Fruit fly (Drosophila melanogaster) whole organism, embryonic: ENCODE data around the gene sosie.
A peak's percentile ranks its signal among the peaks of the same experiment; 100 is the strongest.

Experiments used
- Atf6 ChIP-seq: fragments of 200-800 bp; sonication (Bioruptor generic); IDR thresholded peaks from 2 replicates; pipeline ENCODE4 v1.3.6; 2022; ENCODE audit warnings: missing biosample characterization, missing genetic modification characterization
- CG10147 ChIP-seq: fragments of 200-800 bp; sonication (Bioruptor generic); optimal IDR thresholded peaks from 2 replicates; lab custom pipeline; 2019; ENCODE audit warnings: missing biosample characterization, mild to moderate bottlenecking, missing genetic modification characterization, moderate library complexity
- CG10209 ChIP-seq: fragments of 200-800 bp; sonication (Bioruptor generic); optimal IDR thresholded peaks from 3 replicates; lab custom pipeline; 2017; ENCODE audit warnings: missing biosample characterization, mild to moderate bottlenecking, missing genetic modification characterization, missing genetic modification reagents
- CG10979 ChIP-seq: fragments of 200-800 bp; sonication (Bioruptor generic); optimal IDR thresholded peaks from 2 replicates; lab custom pipeline; 2018; ENCODE audit warnings: missing biosample characterization, mild to moderate bottlenecking, missing genetic modification characterization, moderate library complexity
- CG11560 ChIP-seq: fragments of 200-800 bp; sonication (Bioruptor generic); IDR thresholded peaks from 3 replicates; pipeline ENCODE4 v1.3.6; 2022; ENCODE audit warnings: missing biosample characterization, missing genetic modification characterization
- CG11695 ChIP-seq: fragments of 200-800 bp; sonication (Bioruptor generic); IDR thresholded peaks from 3 replicates; pipeline ENCODE4 v1.3.6; 2022; ENCODE audit warnings: missing biosample characterization, missing genetic modification characterization
- CG12659 ChIP-seq: fragments of 200-800 bp; sonication (Bioruptor generic); optimal IDR thresholded peaks from 3 replicates; lab custom pipeline; 2017; ENCODE audit warnings: mild to moderate bottlenecking, missing biosample characterization, missing genetic modification reagents, missing genetic modification characterization
- CG14667 ChIP-seq: fragments of 200-800 bp; sonication (Bioruptor generic); IDR thresholded peaks from 2 replicates; pipeline ENCODE4 v1.3.6; 2022; ENCODE audit warnings: missing biosample characterization, missing genetic modification characterization
- CG15479 ChIP-seq: fragments of 200-800 bp; sonication (Bioruptor generic); optimal IDR thresholded peaks from 3 replicates; lab custom pipeline; 2019; ENCODE audit warnings: missing biosample characterization, mild to moderate bottlenecking, missing genetic modification characterization, moderate library complexity
- CG1602 ChIP-seq: fragments of 200-800 bp; sonication (Bioruptor generic); optimal IDR thresholded peaks from 3 replicates; lab custom pipeline; 2016; ENCODE audit warnings: missing biosample characterization, missing genetic modification characterization
- CG17328 ChIP-seq: fragments of 200-800 bp; sonication (Bioruptor generic); IDR thresholded peaks from 2 replicates; pipeline ENCODE4 v1.3.6; 2022; ENCODE audit warnings: missing biosample characterization, missing genetic modification characterization
- CG17359 ChIP-seq: fragments of 200-800 bp; sonication (Bioruptor generic); optimal IDR thresholded peaks from 3 replicates; lab custom pipeline; 2018; ENCODE audit warnings: missing biosample characterization, mild to moderate bottlenecking, missing genetic modification characterization, moderate library complexity
- CG2712 ChIP-seq: fragments of 200-800 bp; optimal IDR thresholded peaks from 3 replicates; lab custom pipeline; 2019; ENCODE audit warnings: missing biosample characterization, mild to moderate bottlenecking, missing genetic modification characterization, moderate library complexity
- CG34376 ChIP-seq: fragments of 200-800 bp; sonication (Bioruptor generic); optimal IDR thresholded peaks from 2 replicates; lab custom pipeline; 2018; ENCODE audit warnings: missing biosample characterization, mild to moderate bottlenecking, missing genetic modification characterization
- CG3995 ChIP-seq: fragments of 200-800 bp; sonication (Bioruptor generic); optimal IDR thresholded peaks from 3 replicates; lab custom pipeline; 2016; ENCODE audit warnings: missing biosample characterization, missing genetic modification characterization
- CG7839 ChIP-seq: fragments of 200-800 bp; sonication (Bioruptor generic); optimal IDR thresholded peaks from 3 replicates; lab custom pipeline; 2018; ENCODE audit warnings: missing biosample characterization, mild to moderate bottlenecking, missing genetic modification characterization, moderate library complexity
- CG7987 ChIP-seq: fragments of 200-800 bp; sonication (Bioruptor generic); optimal IDR thresholded peaks from 2 replicates; lab custom pipeline; 2018; ENCODE audit warnings: missing biosample characterization, mild to moderate bottlenecking, missing genetic modification characterization, moderate library complexity
- CG8388 ChIP-seq: fragments of 200-800 bp; sonication (Bioruptor generic); optimal IDR thresholded peaks from 2 replicates; lab custom pipeline; 2019; ENCODE audit warnings: missing biosample characterization, mild to moderate bottlenecking, missing genetic modification characterization, moderate library complexity
- CG9215 ChIP-seq: fragments of 200-800 bp; sonication (Bioruptor generic); IDR thresholded peaks from 2 replicates; pipeline ENCODE4 v1.3.6; 2022; ENCODE audit warnings: missing biosample characterization, missing genetic modification characterization
- D ChIP-seq, 2 experiments: fragments of 200-800 bp in 1 of 2; fragments of >200 bp in 1 of 2; sonication (Bioruptor generic) in 1 of 2; optimal IDR thresholded peaks; 2 replicates in 1 of 2; 3 replicates in 1 of 2; lab custom pipeline; 2017; ENCODE audit warnings: mild to moderate bottlenecking in 1 of 2, missing biosample characterization in 1 of 2, missing genetic modification characterization in 1 of 2, missing genetic modification reagents in 1 of 2
- Deaf1 ChIP-seq: fragments of 200-800 bp; optimal IDR thresholded peaks from 3 replicates; lab custom pipeline; 2019; ENCODE audit warnings: missing biosample characterization, mild to moderate bottlenecking, missing genetic modification characterization, moderate library complexity
- Dek ChIP-seq: fragments of 200-800 bp; sonication (Bioruptor generic); optimal IDR thresholded peaks from 3 replicates; lab custom pipeline; 2019; ENCODE audit warnings: missing biosample characterization, mild to moderate bottlenecking, missing genetic modification characterization, moderate library complexity
- Dip2 ChIP-seq: fragments of 200-800 bp; sonication (Bioruptor generic); IDR thresholded peaks from 2 replicates; pipeline ENCODE4 v1.3.6; 2022; ENCODE audit warnings: missing biosample characterization, missing genetic modification characterization
- E2f2 ChIP-seq: fragments of 200-800 bp; sonication (Bioruptor generic); IDR thresholded peaks from 2 replicates; pipeline ENCODE4 v1.3.6; 2022; ENCODE audit warnings: missing biosample characterization, missing genetic modification characterization
- HLH4C ChIP-seq: fragments of 200-800 bp; sonication (Bioruptor generic); IDR thresholded peaks from 3 replicates; pipeline ENCODE4 v1.3.6; 2022; ENCODE audit warnings: missing biosample characterization, missing genetic modification characterization; ENCODE audit not compliant: partially characterized antibody
- Meics ChIP-seq: fragments of 200-800 bp; sonication (Bioruptor generic); optimal IDR thresholded peaks from 2 replicates; lab custom pipeline; 2017; ENCODE audit warnings: missing biosample characterization, mild to moderate bottlenecking, missing genetic modification characterization
- Mrtf ChIP-seq: fragments of 200-800 bp; sonication (Bioruptor generic); IDR thresholded peaks from 3 replicates; pipeline ENCODE4 v1.3.6; 2022; ENCODE audit warnings: missing biosample characterization, missing genetic modification characterization
- Stat92E ChIP-seq, 3 experiments: fragments of >200 bp in 2 of 3; fragments of 200-800 bp in 1 of 3; sonication (Bioruptor generic) in 1 of 3; optimal IDR thresholded peaks; 2 replicates each; lab custom pipeline; 2017 to 2019; ENCODE audit warnings: missing biosample characterization in 3 of 3, missing genetic modification characterization in 3 of 3, mild to moderate bottlenecking in 1 of 3, moderate library complexity in 1 of 3
- cas ChIP-seq: fragments of 200-800 bp; sonication (Bioruptor generic); IDR thresholded peaks from 2 replicates; pipeline ENCODE4 v1.3.6; 2022; ENCODE audit warnings: missing biosample characterization, missing genetic modification characterization
- dmrt11E ChIP-seq: fragments of 200-800 bp; sonication (Bioruptor generic); optimal IDR thresholded peaks from 3 replicates; lab custom pipeline; 2018; ENCODE audit warnings: missing biosample characterization, mild to moderate bottlenecking, missing genetic modification characterization, moderate library complexity
- dpn ChIP-seq, 2 experiments: fragments of 200-800 bp; sonication (Bioruptor generic); optimal IDR thresholded peaks; 3 replicates each; lab custom pipeline; 2016; ENCODE audit warnings: missing biosample characterization in 2 of 2, missing genetic modification characterization in 2 of 2
- esg ChIP-seq: fragments of 200-800 bp; sonication (Bioruptor generic); conservative IDR thresholded peaks from 2 replicates; pipeline ENCODE4 v1.3.6; 2022; ENCODE audit warnings: missing biosample characterization, missing genetic modification characterization
- eyg ChIP-seq: fragments of 200-800 bp; sonication (Bioruptor generic); optimal IDR thresholded peaks from 3 replicates; lab custom pipeline; 2016; ENCODE audit warnings: missing biosample characterization, missing genetic modification characterization
- gem ChIP-seq: fragments of 200-800 bp; sonication (Bioruptor generic); optimal IDR thresholded peaks from 2 replicates; lab custom pipeline; 2019; ENCODE audit warnings: missing biosample characterization, mild to moderate bottlenecking, missing genetic modification characterization, moderate library complexity
- gsb-n ChIP-seq: fragments of 200-800 bp; sonication (Bioruptor generic); optimal IDR thresholded peaks from 3 replicates; lab custom pipeline; 2018; ENCODE audit warnings: missing biosample characterization, mild to moderate bottlenecking, missing genetic modification characterization
- nerfin-1 ChIP-seq: fragments of 200-800 bp; sonication (Bioruptor generic); optimal IDR thresholded peaks from 3 replicates; lab custom pipeline; 2019; ENCODE audit warnings: missing biosample characterization, mild to moderate bottlenecking, missing genetic modification characterization, moderate library complexity
- nom ChIP-seq: fragments of 200-800 bp; sonication (Bioruptor generic); optimal IDR thresholded peaks from 2 replicates; lab custom pipeline; 2017; ENCODE audit warnings: missing biosample characterization, missing genetic modification characterization, mild to moderate bottlenecking, moderate library complexity, missing genetic modification reagents
- pan ChIP-seq, 4 experiments: fragments of >200 bp in 3 of 4; fragments of 200-800 bp in 1 of 4; sonication (Bioruptor generic) in 1 of 4; optimal IDR thresholded peaks in 3 of 4; IDR thresholded peaks in 1 of 4; 2 replicates each; pipeline versions ENCODE4 v1.3.6 to Lab custom; 2017 to 2022; ENCODE audit warnings: missing biosample characterization in 2 of 4, missing genetic modification characterization in 2 of 4, mixed read lengths in 1 of 4
- pum ChIP-seq: fragments of 200-800 bp; sonication (Bioruptor generic); optimal IDR thresholded peaks from 2 replicates; lab custom pipeline; 2016; ENCODE audit warnings: missing biosample characterization, missing genetic modification characterization
- ranshi ChIP-seq: fragments of 200-800 bp; sonication (Bioruptor generic); IDR thresholded peaks from 2 replicates; pipeline ENCODE4 v1.3.6; 2022; ENCODE audit warnings: missing biosample characterization, missing genetic modification characterization
- sc ChIP-seq, 3 experiments: fragments of >200 bp in 2 of 3; fragments of 200-800 bp in 1 of 3; sonication (Bioruptor generic) in 1 of 3; optimal IDR thresholded peaks; 2 replicates in 2 of 3; 3 replicates in 1 of 3; lab custom pipeline; 2017; ENCODE audit warnings: mild to moderate bottlenecking in 1 of 3, missing biosample characterization in 1 of 3, missing genetic modification characterization in 1 of 3, missing genetic modification reagents in 1 of 3
- sna ChIP-seq: fragments of 200-800 bp; sonication (Bioruptor generic); IDR thresholded peaks from 2 replicates; pipeline ENCODE4 v1.3.6; 2022; ENCODE audit warnings: missing biosample characterization, missing genetic modification characterization; ENCODE audit not compliant: partially characterized antibody
- unc-4 ChIP-seq: fragments of 200-800 bp; sonication (Bioruptor generic); IDR thresholded peaks from 2 replicates; pipeline ENCODE4 v1.3.6; 2022; ENCODE audit warnings: missing biosample characterization, missing genetic modification characterization; ENCODE audit not compliant: partially characterized antibody
- unpg ChIP-seq: fragments of 200-800 bp; sonication (Bioruptor generic); optimal IDR thresholded peaks from 3 replicates; lab custom pipeline; 2018; ENCODE audit warnings: missing biosample characterization, mild to moderate bottlenecking, missing genetic modification characterization, moderate library complexity
- usp ChIP-seq: fragments of >200 bp; optimal IDR thresholded peaks from 2 replicates; lab custom pipeline; 2017; ENCODE audit warnings: missing biosample characterization, missing genetic modification characterization
- zen2 ChIP-seq: fragments of 200-800 bp; sonication (Bioruptor generic); IDR thresholded peaks from 3 replicates; pipeline ENCODE4 v1.3.6; 2022; ENCODE audit warnings: missing biosample characterization, missing genetic modification characterization; ENCODE audit not compliant: partially characterized antibody

sosie gene

DNA sequence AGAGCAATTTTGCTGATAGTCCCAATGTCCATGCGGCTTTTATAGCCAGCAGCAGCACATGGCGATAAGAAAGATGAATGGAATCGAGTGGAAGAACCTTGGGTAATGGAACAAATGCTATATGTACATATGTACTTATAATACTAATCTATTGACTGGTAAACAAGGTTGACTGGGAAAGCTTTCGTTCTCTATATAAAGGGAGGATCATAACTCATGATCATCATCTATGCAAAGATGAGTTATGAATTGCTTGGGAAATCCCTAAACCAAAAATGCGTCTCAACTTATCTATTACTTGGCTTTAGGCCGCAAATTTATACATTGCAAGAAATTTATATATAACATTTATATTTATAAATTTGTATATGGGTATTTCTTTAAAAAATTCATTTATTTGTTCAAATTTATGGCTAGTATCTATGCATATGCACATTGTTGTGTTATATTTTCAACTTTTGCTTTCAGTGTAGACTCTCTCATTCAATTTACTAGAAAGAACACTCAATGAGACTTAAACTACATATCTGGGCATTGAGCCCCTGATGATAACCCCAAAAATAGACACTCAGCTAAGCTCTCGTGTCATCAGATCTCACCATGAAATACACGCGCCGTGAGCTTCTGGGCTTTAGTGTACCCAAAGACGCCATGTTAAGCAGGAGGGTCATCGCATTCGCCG is 31.1 kb downstream of the sosie start, which contains the start of the genes Srg1 and Elal (continued):
- no peak for TF ChIP-seq pan (optimal IDR thresholded peaks at IDR 0.05; lab: Kevin White, UChicago)
- TF ChIP-seq pan (GFP tag; optimal IDR thresholded peaks at IDR 0.05 in 1 of 2, IDR thresholded peaks at IDR 0.05 in 1 of 2) = no peak
- no peak for TF ChIP-seq CG10147 (GFP tag; lab: Kevin White, UChicago)
- peak; percentile 6 for TF ChIP-seq CG10209 (GFP tag; lab: Kevin White, UChicago)
- no peak for TF ChIP-seq CG17359 (tag; lab: Kevin White, UChicago)
- no peak for TF ChIP-seq CG7987
- no peak for TF ChIP-seq gem (tag; lab: Kevin White, UChicago)
- peak; percentile 11; the same call in 1 of the 2 replicates for TF ChIP-seq Atf6 (GFP tag; lab: Robert Waterston, UW)
- TF ChIP-seq usp (GFP tag; lab: Kevin White, UChicago) = no peak
- TF ChIP-seq unpg (GFP tag; lab: Kevin White, UChicago) = peak; percentile 40
- TF ChIP-seq CG14667 (GFP tag; lab: Robert Waterston, UW) = no peak
- TF ChIP-seq Dek (tag; lab: Kevin White, UChicago) = peak; percentile 39
- no peak for TF ChIP-seq Stat92E (GFP tag; optimal IDR thresholded peaks at IDR 0.05; lab: Kevin White, UChicago)
- TF ChIP-seq Deaf1 (tag; lab: Kevin White, UChicago) = no peak
- no peak for TF ChIP-seq CG3995 (GFP tag; lab: Kevin White, UChicago)
- TF ChIP-seq Meics (GFP tag; lab: Kevin White, UChicago) = peak; percentile 46
- TF ChIP-seq Mrtf (GFP tag; lab: Robert Waterston, UW) = no peak
- peak; percentile 5 for TF ChIP-seq gsb-n
- peak; percentile 40 for TF ChIP-seq CG2712
- no peak for TF ChIP-seq HLH4C (GFP tag; lab: Robert Waterston, UW)
- peak; percentile 28; the same call in 1 of the 2 replicates for TF ChIP-seq E2f2
- no peak for TF ChIP-seq cas
- TF ChIP-seq dpn (GFP tag; optimal IDR thresholded peaks at IDR 0.05; lab: Kevin White, UChicago) = peak in 1 of 2 experiments; percentile 13
- no peak for TF ChIP-seq zen2 (GFP tag; lab: Robert Waterston, UW)
- no peak for TF ChIP-seq eyg
- no peak for TF ChIP-seq nom (GFP tag; lab: Kevin White, UChicago)
- TF ChIP-seq CG8388 (GFP tag; lab: Kevin White, UChicago) = no peak
- no peak for TF ChIP-seq CG9215 (GFP tag; lab: Robert Waterston, UW)
- TF ChIP-seq CG7839 = peak; percentile 49
- peak; percentile 7 for TF ChIP-seq dmrt11E (tag; lab: Kevin White, UChicago)
- no peak for TF ChIP-seq sc (optimal IDR thresholded peaks at IDR 0.05; lab: Kevin White, UChicago)
- TF ChIP-seq sc (GFP tag; optimal IDR thresholded peaks at IDR 0.05; lab: Kevin White, UChicago) = no peak
- no peak for TF ChIP-seq pum
- 0 out of 2 replicates have a peak, but pooled peaks have one; percentile 17 for TF ChIP-seq CG17328 (GFP tag; lab: Robert Waterston, UW)
- TF ChIP-seq nerfin-1 (tag; lab: Kevin White, UChicago) = no peak
- TF ChIP-seq sna (GFP tag; lab: Robert Waterston, UW) = no peak
- TF ChIP-seq CG11695 (GFP tag; lab: Robert Waterston, UW) = peak; percentile 33; the same call in 1 of the 3 replicates
- TF ChIP-seq CG12659 (GFP tag; lab: Kevin White, UChicago) = no peak
- TF ChIP-seq CG10979 (tag; lab: Kevin White, UChicago) = peak; percentile 5
- TF ChIP-seq CG15479 (GFP tag; lab: Kevin White, UChicago) = no peak
- TF ChIP-seq D (optimal IDR thresholded peaks at IDR 0.05; lab: Kevin White, UChicago) = no peak
- no peak for TF ChIP-seq D (GFP tag; optimal IDR thresholded peaks at IDR 0.05; lab: Kevin White, UChicago)
- TF ChIP-seq ranshi (GFP tag; lab: Robert Waterston, UW) = 0 out of 2 replicates have a peak, but pooled peaks have one; percentile 39
- no peak for TF ChIP-seq Dip2
- TF ChIP-seq CG34376 (GFP tag; lab: Kevin White, UChicago) = peak; percentile 62
- TF ChIP-seq esg (GFP tag; lab: Robert Waterston, UW) = 0 out of 2 replicates have a peak, but pooled peaks have one; percentile 4
- no peak for TF ChIP-seq unc-4 (GFP tag; lab: Robert Waterston, UW)
- no peak for TF ChIP-seq CG11560 (tag; lab: Robert Waterston, UW)
- no peak for TF ChIP-seq CG1602 (GFP tag; lab: Kevin White, UChicago)
